Fruit fly (Drosophila melanogaster) whole organism, embryonic: Measurements from ENCODE around the gene CG34278.

Experiments used
- CG10959 ChIP-seq: fragments of 200-800 bp; sonication (Bioruptor generic); IDR thresholded peaks from 2 replicates; pipeline ENCODE4 v1.3.6; 2022; ENCODE audit warnings: missing biosample characterization, missing genetic modification characterization
- CG11093 ChIP-seq: fragments of 200-800 bp; sonication (Bioruptor generic); IDR thresholded peaks from 3 replicates; pipeline ENCODE4 v1.3.6; 2022; ENCODE audit warnings: missing biosample characterization, missing genetic modification characterization
- CG11695 ChIP-seq: fragments of 200-800 bp; sonication (Bioruptor generic); IDR thresholded peaks from 3 replicates; pipeline ENCODE4 v1.3.6; 2022; ENCODE audit warnings: missing biosample characterization, missing genetic modification characterization
- CG12769 ChIP-seq: fragments of 200-800 bp; sonication (Bioruptor generic); optimal IDR thresholded peaks from 2 replicates; lab custom pipeline; 2019; ENCODE audit warnings: missing biosample characterization, mild to moderate bottlenecking, missing genetic modification characterization, moderate library complexity
- CG13624 ChIP-seq: fragments of 200-800 bp; sonication (Bioruptor generic); optimal IDR thresholded peaks from 2 replicates; lab custom pipeline; 2016; ENCODE audit warnings: missing biosample characterization, missing genetic modification characterization
- CG14441 ChIP-seq: fragments of 200-800 bp; sonication (Bioruptor generic); IDR thresholded peaks from 2 replicates; pipeline ENCODE4 v1.3.6; 2022; ENCODE audit warnings: missing biosample characterization, missing genetic modification characterization
- CG14667 ChIP-seq: fragments of 200-800 bp; sonication (Bioruptor generic); IDR thresholded peaks from 2 replicates; pipeline ENCODE4 v1.3.6; 2022; ENCODE audit warnings: missing biosample characterization, missing genetic modification characterization
- CG15011 ChIP-seq: fragments of 200-800 bp; sonication (Bioruptor generic); optimal IDR thresholded peaks from 3 replicates; lab custom pipeline; 2018; ENCODE audit warnings: missing biosample characterization, mild to moderate bottlenecking, missing genetic modification characterization
- CG16813 ChIP-seq: fragments of 200-800 bp; sonication (Bioruptor generic); IDR thresholded peaks from 3 replicates; pipeline ENCODE4 v1.3.6; 2022; ENCODE audit warnings: missing biosample characterization, missing genetic modification characterization; ENCODE audit not compliant: partially characterized antibody
- CG17568 ChIP-seq: fragments of 200-800 bp; sonication (Bioruptor generic); optimal IDR thresholded peaks from 2 replicates; lab custom pipeline; 2018; ENCODE audit warnings: missing biosample characterization, mild to moderate bottlenecking, missing genetic modification characterization, moderate library complexity
- CG18764 ChIP-seq: fragments of 200-800 bp; sonication (Bioruptor generic); optimal IDR thresholded peaks from 3 replicates; lab custom pipeline; 2016; ENCODE audit warnings: missing biosample characterization, missing genetic modification characterization
- CG32532 ChIP-seq: fragments of 200-800 bp; sonication (Bioruptor generic); IDR thresholded peaks from 2 replicates; pipeline ENCODE4 v1.3.6; 2022; ENCODE audit warnings: missing biosample characterization, missing genetic modification characterization
- CG34224 ChIP-seq: fragments of 200-800 bp; sonication (Bioruptor generic); IDR thresholded peaks from 3 replicates; pipeline ENCODE4 v1.3.6; 2022; ENCODE audit warnings: missing biosample characterization, missing genetic modification characterization; ENCODE audit not compliant: partially characterized antibody
- CG3847 ChIP-seq: fragments of 200-800 bp; sonication (Bioruptor generic); IDR thresholded peaks from 2 replicates; pipeline ENCODE4 v1.3.6; 2022; ENCODE audit warnings: missing biosample characterization, missing genetic modification characterization
- CG4820 ChIP-seq: fragments of 200-800 bp; sonication (Bioruptor generic); optimal IDR thresholded peaks from 3 replicates; lab custom pipeline; 2016; ENCODE audit warnings: missing biosample characterization, missing genetic modification characterization
- CG6765 ChIP-seq: fragments of 200-800 bp; sonication (Bioruptor generic); optimal IDR thresholded peaks from 3 replicates; lab custom pipeline; 2017; ENCODE audit warnings: missing biosample characterization, mild to moderate bottlenecking, missing genetic modification characterization
- CG6854 ChIP-seq: fragments of 200-800 bp; sonication (Bioruptor generic); optimal IDR thresholded peaks from 3 replicates; lab custom pipeline; 2017; ENCODE audit warnings: missing biosample characterization, mild to moderate bottlenecking, missing genetic modification characterization
- CG9437 ChIP-seq: fragments of 200-800 bp; sonication (Bioruptor generic); optimal IDR thresholded peaks from 2 replicates; lab custom pipeline; 2018; ENCODE audit warnings: missing biosample characterization, mild to moderate bottlenecking, missing genetic modification characterization
- D19B ChIP-seq: fragments of 200-800 bp; sonication (Bioruptor generic); optimal IDR thresholded peaks from 2 replicates; lab custom pipeline; 2017; ENCODE audit warnings: missing biosample characterization, mild to moderate bottlenecking, missing genetic modification characterization
- Dbx ChIP-seq: fragments of 200-800 bp; sonication (Bioruptor generic); IDR thresholded peaks from 3 replicates; pipeline ENCODE4 v1.3.6; 2022; ENCODE audit warnings: missing biosample characterization, missing genetic modification characterization
- Dip2 ChIP-seq: fragments of 200-800 bp; sonication (Bioruptor generic); IDR thresholded peaks from 2 replicates; pipeline ENCODE4 v1.3.6; 2022; ENCODE audit warnings: missing biosample characterization, missing genetic modification characterization
- Dll ChIP-seq: fragments of 200-800 bp; sonication (Bioruptor generic); IDR thresholded peaks from 4 replicates; pipeline ENCODE4 v1.3.6; 2022; ENCODE audit warnings: missing biosample characterization, missing genetic modification characterization; ENCODE audit not compliant: partially characterized antibody
- Fer3 ChIP-seq: fragments of 200-800 bp; sonication (Bioruptor generic); optimal IDR thresholded peaks from 2 replicates; lab custom pipeline; 2018; ENCODE audit warnings: missing biosample characterization, mild to moderate bottlenecking, missing genetic modification characterization, moderate library complexity
- MTF-1 ChIP-seq: fragments of 200-800 bp; sonication (Bioruptor generic); optimal IDR thresholded peaks from 2 replicates; lab custom pipeline; 2018; ENCODE audit warnings: missing biosample characterization, mild to moderate bottlenecking, missing genetic modification characterization, borderline replicate concordance
- Mrtf ChIP-seq: fragments of 200-800 bp; sonication (Bioruptor generic); IDR thresholded peaks from 3 replicates; pipeline ENCODE4 v1.3.6; 2022; ENCODE audit warnings: missing biosample characterization, missing genetic modification characterization
- NFAT ChIP-seq: fragments of 200-800 bp; sonication (Bioruptor generic); IDR thresholded peaks from 2 replicates; pipeline ENCODE4 v1.3.6; 2022; ENCODE audit warnings: missing biosample characterization, missing genetic modification characterization
- Poxn ChIP-seq: fragments of 200-800 bp; sonication (Bioruptor generic); IDR thresholded peaks from 2 replicates; pipeline ENCODE4 v1.3.6; 2022; ENCODE audit warnings: missing biosample characterization, missing genetic modification characterization
- Scr ChIP-seq: fragments of 200-800 bp; sonication (Bioruptor generic); IDR thresholded peaks from 2 replicates; pipeline ENCODE4 v1.3.6; 2022; ENCODE audit warnings: missing biosample characterization, missing genetic modification characterization; ENCODE audit not compliant: partially characterized antibody
- Spps ChIP-seq: fragments of 200-800 bp; sonication (Bioruptor generic); optimal IDR thresholded peaks from 2 replicates; lab custom pipeline; 2018; ENCODE audit warnings: missing biosample characterization, mild to moderate bottlenecking, missing genetic modification characterization
- Stat92E ChIP-seq, 3 experiments: fragments of >200 bp in 2 of 3; fragments of 200-800 bp in 1 of 3; sonication (Bioruptor generic) in 1 of 3; optimal IDR thresholded peaks; 2 replicates each; lab custom pipeline; 2017 to 2019; ENCODE audit warnings: missing biosample characterization in 3 of 3, missing genetic modification characterization in 3 of 3, mild to moderate bottlenecking in 1 of 3, moderate library complexity in 1 of 3
- Taf1 ChIP-seq: fragments of 200-800 bp; sonication (Bioruptor generic); IDR thresholded peaks from 2 replicates; pipeline ENCODE4 v1.3.6; 2022; ENCODE audit warnings: missing biosample characterization, missing genetic modification characterization
- ab ChIP-seq: fragments of 200-800 bp; sonication (Bioruptor generic); optimal IDR thresholded peaks from 2 replicates; lab custom pipeline; 2016; ENCODE audit warnings: missing biosample characterization, missing genetic modification characterization
- cas ChIP-seq: fragments of 200-800 bp; sonication (Bioruptor generic); IDR thresholded peaks from 2 replicates; pipeline ENCODE4 v1.3.6; 2022; ENCODE audit warnings: missing biosample characterization, missing genetic modification characterization
- chinmo ChIP-seq: fragments of 200-800 bp; sonication (Bioruptor generic); IDR thresholded peaks from 4 replicates; pipeline ENCODE4 v1.3.6; 2022; ENCODE audit warnings: missing biosample characterization, missing genetic modification characterization; ENCODE audit not compliant: partially characterized antibody
- chn ChIP-seq: fragments of 200-800 bp; sonication (Bioruptor generic); optimal IDR thresholded peaks from 2 replicates; lab custom pipeline; 2016; ENCODE audit warnings: missing biosample characterization, missing genetic modification characterization
- emc ChIP-seq: fragments of 200-800 bp; sonication (Bioruptor generic); optimal IDR thresholded peaks from 2 replicates; lab custom pipeline; 2016; ENCODE audit warnings: missing biosample characterization, missing genetic modification characterization
- gfzf ChIP-seq: fragments of 200-800 bp; sonication (Bioruptor generic); optimal IDR thresholded peaks from 2 replicates; lab custom pipeline; 2016; ENCODE audit warnings: missing biosample characterization, mild to moderate bottlenecking, missing genetic modification characterization, moderate library complexity
- kah ChIP-seq: fragments of 200-800 bp; sonication (Bioruptor generic); optimal IDR thresholded peaks from 2 replicates; lab custom pipeline; 2018; ENCODE audit warnings: missing biosample characterization, mild to moderate bottlenecking, missing genetic modification characterization
- klu ChIP-seq: fragments of 200-800 bp; sonication (Bioruptor generic); IDR thresholded peaks from 2 replicates; pipeline ENCODE4 v1.3.6; 2022; ENCODE audit warnings: missing biosample characterization, missing genetic modification characterization
- nau ChIP-seq: fragments of 200-800 bp; sonication (Bioruptor generic); optimal IDR thresholded peaks from 3 replicates; lab custom pipeline; 2017; ENCODE audit warnings: missing biosample characterization, mild to moderate bottlenecking, missing genetic modification characterization, missing genetic modification reagents
- ro ChIP-seq: fragments of 200-800 bp; sonication (Bioruptor generic); IDR thresholded peaks from 2 replicates; pipeline ENCODE4 v1.3.6; 2022; ENCODE audit warnings: missing biosample characterization, missing genetic modification characterization
- sc ChIP-seq, 3 experiments: fragments of >200 bp in 2 of 3; fragments of 200-800 bp in 1 of 3; sonication (Bioruptor generic) in 1 of 3; optimal IDR thresholded peaks; 2 replicates in 2 of 3; 3 replicates in 1 of 3; lab custom pipeline; 2017; ENCODE audit warnings: mild to moderate bottlenecking in 1 of 3, missing biosample characterization in 1 of 3, missing genetic modification characterization in 1 of 3, missing genetic modification reagents in 1 of 3
- ssp ChIP-seq: fragments of 200-800 bp; sonication (Bioruptor generic); IDR thresholded peaks from 2 replicates; pipeline ENCODE4 v1.3.6; 2022; ENCODE audit warnings: missing biosample characterization, missing genetic modification characterization
- tap ChIP-seq: fragments of 200-800 bp; optimal IDR thresholded peaks from 3 replicates; lab custom pipeline; 2019; ENCODE audit warnings: missing biosample characterization, mild to moderate bottlenecking, missing genetic modification characterization, moderate library complexity
- tll ChIP-seq, 2 experiments: fragments of 200-800 bp in 1 of 2; fragments of >200 bp in 1 of 2; sonication (Bioruptor generic) in 1 of 2; optimal IDR thresholded peaks; 2 replicates each; lab custom pipeline; 2017 to 2019; ENCODE audit warnings: missing biosample characterization in 2 of 2, missing genetic modification characterization in 2 of 2, mild to moderate bottlenecking in 1 of 2, moderate library complexity in 1 of 2
- tna ChIP-seq: fragments of 200-800 bp; sonication (Bioruptor generic); IDR thresholded peaks from 2 replicates; pipeline ENCODE4 v1.3.6; 2022; ENCODE audit warnings: missing biosample characterization, missing genetic modification characterization; ENCODE audit not compliant: partially characterized antibody
- vfl ChIP-seq: fragments of 200-800 bp; sonication (Bioruptor generic); optimal IDR thresholded peaks from 2 replicates; lab custom pipeline; 2016; ENCODE audit warnings: missing biosample characterization, missing genetic modification characterization

The CG34278 gene

DNA sequence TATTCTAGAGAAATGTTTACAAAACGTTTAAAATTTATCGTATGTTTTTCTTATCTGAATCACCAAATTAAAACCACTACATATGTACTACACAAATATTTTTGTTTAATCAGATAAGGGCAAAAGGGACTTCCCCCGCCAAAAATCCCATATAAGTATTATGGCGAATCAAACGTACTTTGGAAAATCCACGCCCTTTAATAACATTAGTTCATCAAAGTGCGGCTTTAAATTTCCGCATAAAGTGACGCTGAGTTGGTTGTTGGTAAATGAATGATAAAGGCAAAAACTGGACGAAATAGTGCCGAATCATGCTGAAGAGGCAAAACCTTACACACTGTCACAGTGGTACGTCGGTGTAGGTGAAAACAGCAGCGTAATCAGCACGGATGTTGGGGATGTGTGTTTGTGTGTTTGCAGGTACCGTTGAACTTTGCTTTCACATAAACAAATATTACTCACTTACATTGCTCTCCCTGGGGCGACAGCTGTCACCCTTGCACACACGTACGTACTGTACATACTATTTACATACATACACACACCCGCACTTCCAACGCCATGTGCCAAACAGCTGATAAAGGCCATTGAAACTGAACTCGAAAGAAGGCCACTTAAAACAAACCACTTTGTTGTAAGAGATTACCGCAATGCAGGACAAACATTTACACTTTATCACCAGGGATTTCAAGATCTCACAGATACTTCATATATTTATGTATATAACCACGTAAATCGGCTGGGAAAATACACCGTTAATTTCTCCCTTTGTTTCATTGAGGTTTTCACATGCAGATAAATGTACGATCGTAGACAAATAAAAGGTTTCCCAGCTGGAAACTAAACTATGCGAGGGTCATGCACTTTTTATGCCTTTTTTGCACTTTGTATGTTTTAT, 41.1 kb upstream of the CG34278 start (continued):
- TF ChIP-seq CG15011 = peak; percentile 26
- no peak for TF ChIP-seq D19B
- no peak for TF ChIP-seq CG4820 (GFP tag; lab: Kevin White, UChicago)
- TF ChIP-seq Dbx = peak; percentile 24; the same call in 1 of the 3 replicates
- TF ChIP-seq NFAT = peak; percentile 42; the same call in 1 of the 2 replicates
- peak; percentile 28 for TF ChIP-seq CG17568 (GFP tag; lab: Kevin White, UChicago)
- TF ChIP-seq ro (GFP tag; lab: Robert Waterston, UW) = no peak
- no peak for TF ChIP-seq CG14667
- no peak for TF ChIP-seq Scr (GFP tag; lab: Robert Waterston, UW)
- peak; percentile 71 for TF ChIP-seq nau (GFP tag; lab: Kevin White, UChicago)
- no peak for TF ChIP-seq Dip2 (GFP tag; lab: Robert Waterston, UW)
- no peak for TF ChIP-seq CG18764 (GFP tag; lab: Kevin White, UChicago)
- 0 out of 4 replicates have a peak, but pooled peaks have one; percentile 56 for TF ChIP-seq chinmo (GFP tag; lab: Robert Waterston, UW)
- no peak for TF ChIP-seq ssp
- TF ChIP-seq CG14441 (GFP tag; lab: Robert Waterston, UW) = 0 out of 2 replicates have a peak, but pooled peaks have one; percentile 10
- peak; percentile 65 for TF ChIP-seq kah
- no peak for TF ChIP-seq gfzf (GFP tag; lab: Kevin White, UChicago)
- TF ChIP-seq MTF-1 (GFP tag; lab: Kevin White, UChicago) = peak; percentile 59
- TF ChIP-seq Fer3 (tag; lab: Kevin White, UChicago) = no peak
- TF ChIP-seq CG10959 (GFP tag; lab: Robert Waterston, UW) = no peak
- TF ChIP-seq tna (GFP tag; lab: Robert Waterston, UW) = no peak
- no peak for TF ChIP-seq CG34224 (GFP tag; lab: Robert Waterston, UW)
- TF ChIP-seq CG6765 (GFP tag; lab: Kevin White, UChicago) = no peak
- peak; percentile 21; the same call in 1 of the 2 replicates for TF ChIP-seq Taf1 (GFP tag; lab: Robert Waterston, UW)
- TF ChIP-seq CG12769 (tag; lab: Kevin White, UChicago) = peak; percentile 69
- TF ChIP-seq chn (GFP tag; lab: Kevin White, UChicago) = no peak
- TF ChIP-seq Mrtf (GFP tag; lab: Robert Waterston, UW) = no peak
- no peak for TF ChIP-seq Stat92E (GFP tag; optimal IDR thresholded peaks at IDR 0.05; lab: Kevin White, UChicago)
- no peak for TF ChIP-seq ab (GFP tag; lab: Kevin White, UChicago)
- no peak for TF ChIP-seq tap (tag; lab: Kevin White, UChicago)
- peak in 1 of 2 experiments; percentile 59 for TF ChIP-seq tll (GFP tag; optimal IDR thresholded peaks at IDR 0.05; lab: Kevin White, UChicago)
- TF ChIP-seq CG16813 (GFP tag; lab: Robert Waterston, UW) = no peak
- no peak for TF ChIP-seq sc (optimal IDR thresholded peaks at IDR 0.05; lab: Kevin White, UChicago)
- no peak for TF ChIP-seq sc (GFP tag; optimal IDR thresholded peaks at IDR 0.05; lab: Kevin White, UChicago)
- TF ChIP-seq Dll (GFP tag; lab: Robert Waterston, UW) = no peak
- no peak for TF ChIP-seq Spps (tag; lab: Kevin White, UChicago)
- TF ChIP-seq emc (GFP tag; lab: Kevin White, UChicago) = no peak
- no peak for TF ChIP-seq Poxn (GFP tag; lab: Robert Waterston, UW)
- TF ChIP-seq cas (GFP tag; lab: Robert Waterston, UW) = no peak
- no peak for TF ChIP-seq klu (GFP tag; lab: Robert Waterston, UW)
- TF ChIP-seq CG3847 (GFP tag; lab: Robert Waterston, UW) = no peak
- TF ChIP-seq CG32532 (GFP tag; lab: Robert Waterston, UW) = no peak
- no peak for TF ChIP-seq CG11695 (GFP tag; lab: Robert Waterston, UW)
- no peak for TF ChIP-seq CG13624
- no peak for TF ChIP-seq CG11093 (GFP tag; lab: Robert Waterston, UW)
- TF ChIP-seq vfl = no peak
- no peak for TF ChIP-seq CG9437 (GFP tag; lab: Kevin White, UChicago)
- TF ChIP-seq CG6854 (GFP tag; lab: Kevin White, UChicago) = no peak
